Worm (Caenorhabditis elegans) whole organism, L4 larva: ENCODE data around the gene gst-41.

Source experiments
- dmd-6 ChIP-seq: fragments of 200-800 bp; sonication (Bioruptor generic); IDR thresholded peaks from 2 replicates; pipeline ENCODE4 v1.3.6; 2022; ENCODE audit warnings: missing genetic modification reagents, missing genetic modification characterization, missing compliant biosample characterization
- fkh-10 ChIP-seq: fragments of 150-350 bp; optimal IDR thresholded peaks from 2 replicates; lab custom pipeline; 2014; ENCODE audit warnings: missing biosample characterization, missing genetic modification reagents, missing genetic modification characterization
- hif-1 ChIP-seq, 2 experiments: sonication (generic microtip); optimal IDR thresholded peaks; 2 replicates each; lab custom pipeline; 2016 to 2017; ENCODE audit warnings: missing compliant biosample characterization in 2 of 2, missing genetic modification characterization in 2 of 2, missing genetic modification reagents in 2 of 2, missing genotype in 2 of 2, mild to moderate bottlenecking in 1 of 2
- hmg-1.1 ChIP-seq: fragments of 200-800 bp; sonication (Bioruptor generic); IDR thresholded peaks from 2 replicates; pipeline ENCODE4 v1.3.6; 2022; ENCODE audit warnings: missing genetic modification reagents, missing genetic modification characterization, missing compliant biosample characterization
- mxl-2 ChIP-seq: fragments of 200-800 bp; sonication (Bioruptor generic); conservative IDR thresholded peaks from 2 replicates; pipeline ENCODE4 v1.3.6; 2022; ENCODE audit warnings: missing genetic modification reagents, missing genetic modification characterization, missing compliant biosample characterization
- nhr-28 ChIP-seq: fragments of 150-350 bp; optimal IDR thresholded peaks from 2 replicates; lab custom pipeline; 2014; ENCODE audit warnings: missing biosample characterization, missing genetic modification characterization
- nhr-76 ChIP-seq: fragments of 150-350 bp; optimal IDR thresholded peaks from 2 replicates; lab custom pipeline; 2014; ENCODE audit warnings: missing biosample characterization, missing genetic modification characterization
- nhr-77 ChIP-seq: fragments of 150-350 bp; optimal IDR thresholded peaks from 2 replicates; lab custom pipeline; 2014; ENCODE audit warnings: missing biosample characterization, missing genetic modification characterization
- snpc-4 ChIP-seq: fragments of 150-350 bp; optimal IDR thresholded peaks from 2 replicates; lab custom pipeline; 2014; ENCODE audit warnings: missing biosample characterization, missing genetic modification characterization

DNA sequence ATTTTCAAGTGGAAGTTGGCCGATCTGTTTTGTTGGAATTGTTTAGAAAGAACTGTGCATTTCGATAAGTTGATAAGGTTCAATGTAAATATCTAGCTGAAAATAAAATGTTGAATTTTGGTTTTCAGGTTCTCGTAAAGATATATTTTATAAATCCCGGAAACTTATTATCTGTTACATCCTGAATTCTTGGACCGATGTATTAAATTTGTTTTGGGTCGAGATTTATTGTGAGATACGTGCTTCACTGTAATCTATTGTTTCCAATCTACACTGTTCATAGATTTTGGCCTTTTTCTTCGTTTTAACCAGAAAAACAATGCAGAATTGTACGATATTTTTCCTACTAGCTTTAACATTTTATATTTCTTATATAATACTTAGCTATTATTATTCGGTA is 42.0 kb downstream of the gst-41 start, which contains the start of gene C03G6.6:
- TF ChIP-seq nhr-76 (tag; lab: Kevin White, UChicago) (no peak), hmg-1.1 (GFP tag; lab: Robert Waterston, UW) (no peak), mxl-2 (no peak), snpc-4 (tag; lab: Kevin White, UChicago) (no peak), dmd-6 (no peak), hif-1 (tag; optimal IDR thresholded peaks at IDR 0.05; lab: Kevin White, UChicago) (no peak), fkh-10 (no peak), nhr-28 (tag; lab: Kevin White, UChicago) (no peak), nhr-77 (tag; lab: Kevin White, UChicago) (no peak)
